Worm (Caenorhabditis elegans) whole organism, midembryonic: ENCODE results near the gene C44C10.12.

ENCODE experiments used
- T22C8.4 ChIP-seq: fragments of 200-800 bp; sonication (Bioruptor generic); IDR thresholded peaks from 2 replicates; pipeline ENCODE4 v1.3.6; 2022; ENCODE audit warnings: missing genetic modification characterization, missing compliant biosample characterization
- cog-1 ChIP-seq: sonication (generic microtip); optimal IDR thresholded peaks from 2 replicates; lab custom pipeline; 2016; ENCODE audit warnings: missing genetic modification characterization, missing compliant biosample characterization
- flt-1 ChIP-seq: fragments of 200-800 bp; sonication (Bioruptor generic); IDR thresholded peaks from 2 replicates; pipeline ENCODE4 v1.3.6; 2022; ENCODE audit warnings: missing genetic modification characterization, missing compliant biosample characterization
- klf-2 ChIP-seq: fragments of 200-800 bp; sonication (Bioruptor generic); conservative IDR thresholded peaks from 2 replicates; pipeline ENCODE4 v1.3.6; 2022; ENCODE audit warnings: missing genetic modification reagents, missing genetic modification characterization, missing compliant biosample characterization
- med-1 ChIP-seq: sonication (generic microtip); optimal IDR thresholded peaks from 2 replicates; lab custom pipeline; 2017; ENCODE audit warnings: missing genetic modification characterization, mild to moderate bottlenecking, missing compliant biosample characterization, antibody characterized with exemption, missing genetic modification reagents; ENCODE audit not compliant: insufficient read depth
- ref-1 ChIP-seq: fragments of 200-800 bp; sonication (Bioruptor generic); conservative IDR thresholded peaks from 2 replicates; pipeline ENCODE4 v1.3.6; 2022; ENCODE audit warnings: missing genetic modification reagents, missing genetic modification characterization, missing compliant biosample characterization
- tab-1 ChIP-seq: fragments of 200-800 bp; sonication (Bioruptor generic); IDR thresholded peaks from 2 replicates; pipeline ENCODE4 v1.3.6; 2022; ENCODE audit warnings: missing genetic modification characterization, missing compliant biosample characterization
- ztf-23 ChIP-seq: fragments of 200-800 bp; sonication (Bioruptor generic); IDR thresholded peaks from 2 replicates; pipeline ENCODE4 v1.3.6; 2022; ENCODE audit warnings: missing genetic modification reagents, missing genetic modification characterization, missing compliant biosample characterization
- ztf-29 ChIP-seq: fragments of 200-800 bp; sonication (Bioruptor generic); IDR thresholded peaks from 2 replicates; pipeline ENCODE4 v1.3.6; 2022; ENCODE audit warnings: missing genetic modification reagents, missing genetic modification characterization, missing compliant biosample characterization

The C44C10.12 gene

ce11 chrX:11723781-11724201, 27.0 kb downstream of the C44C10.12 start, which contains the start of gene D1053.4:
D1053.4 (minus strand) TSS chrX:11723800.
- TF ChIP-seq tab-1 (GFP tag; lab: Robert Waterston, UW), result no peak
- TF ChIP-seq ztf-29 (GFP tag; lab: Robert Waterston, UW), result no peak
- no peak for TF ChIP-seq cog-1 (tag; lab: Kevin White, UChicago)
- no peak for TF ChIP-seq med-1
- no peak for TF ChIP-seq klf-2
- TF ChIP-seq ztf-23 (GFP tag; lab: Robert Waterston, UW), result no peak
- TF ChIP-seq ref-1, result no peak
- TF ChIP-seq flt-1 (GFP tag; lab: Robert Waterston, UW), result no peak
- no peak for TF ChIP-seq T22C8.4

- TF ChIP-seq klf-2 (no peak), T22C8.4 (no peak), med-1 (no peak), ztf-23 (GFP tag; lab: Robert Waterston, UW) (no peak), flt-1 (GFP tag; lab: Robert Waterston, UW) (no peak), ztf-29 (GFP tag; lab: Robert Waterston, UW) (no peak), tab-1 (GFP tag; lab: Robert Waterston, UW) (no peak), cog-1 (tag; lab: Kevin White, UChicago) (no peak), ref-1 (no peak)
Observed at ce11 chrX:11725646-11726045, 28.9 kb downstream of the C44C10.12 start.

- TF ChIP-seq ztf-23 (GFP tag; lab: Robert Waterston, UW) (no peak), klf-2 (no peak), ztf-29 (GFP tag; lab: Robert Waterston, UW) (no peak), med-1 (no peak)
Observed at ce11 chrX:11726450-11726849, 29.7 kb downstream of the C44C10.12 start.

ce11 chrX:11727761-11728160, 31.0 kb downstream of the C44C10.12 start, which contains the start of the genes gst-42 and D1053.2:
gst-42 (minus strand) TSS chrX:11727936.
D1053.2 (plus strand) TSS chrX:11728151.
- TF ChIP-seq ref-1 (no peak), T22C8.4 (no peak), tab-1 (GFP tag; lab: Robert Waterston, UW) (no peak), flt-1 (GFP tag; lab: Robert Waterston, UW) (no peak), cog-1 (tag; lab: Kevin White, UChicago) (no peak), klf-2 (no peak), med-1 (no peak), ztf-29 (GFP tag; lab: Robert Waterston, UW) (no peak), ztf-23 (GFP tag; lab: Robert Waterston, UW) (no peak)

- TF ChIP-seq cog-1 (tag; lab: Kevin White, UChicago) (no peak), ref-1 (no peak)
Observed at ce11 chrX:11732752-11733151, 36.0 kb downstream of the C44C10.12 start.

- no peak for TF ChIP-seq ztf-29 (GFP tag; lab: Robert Waterston, UW)
- TF ChIP-seq klf-2, result no peak
- no peak for TF ChIP-seq tab-1 (GFP tag; lab: Robert Waterston, UW)
- no peak for TF ChIP-seq med-1
- no peak for TF ChIP-seq T22C8.4
- no peak for TF ChIP-seq cog-1 (tag; lab: Kevin White, UChicago)
- TF ChIP-seq ref-1, result no peak
- no peak for TF ChIP-seq ztf-23 (GFP tag; lab: Robert Waterston, UW)
- no peak for TF ChIP-seq flt-1 (GFP tag; lab: Robert Waterston, UW)
Observed at ce11 chrX:11734110-11734509, 37.3 kb downstream of the C44C10.12 start.

- no peak for TF ChIP-seq ref-1
Observed at ce11 chrX:11737053-11737452, 40.3 kb downstream of the C44C10.12 start, which contains the start of gene D1053.3. D1053.3 (minus strand) TSS chrX:11737153.

- TF ChIP-seq klf-2 (no peak), flt-1 (GFP tag; lab: Robert Waterston, UW) (no peak), ref-1 (no peak), cog-1 (tag; lab: Kevin White, UChicago) (no peak), ztf-23 (GFP tag; lab: Robert Waterston, UW) (no peak), ztf-29 (GFP tag; lab: Robert Waterston, UW) (no peak), T22C8.4 (no peak), med-1 (no peak), tab-1 (GFP tag; lab: Robert Waterston, UW) (no peak)
Observed at ce11 chrX:11738602-11739100, 41.9 kb downstream of the C44C10.12 start, which contains the start of gene nspa-9. nspa-9 (plus strand) TSS chrX:11739050.

ce11 chrX:11743723-11744122, 46.9 kb downstream of the C44C10.12 start:
- TF ChIP-seq ztf-23 (GFP tag; lab: Robert Waterston, UW) (no peak), T22C8.4 (no peak), flt-1 (GFP tag; lab: Robert Waterston, UW) (no peak), med-1 (no peak), tab-1 (GFP tag; lab: Robert Waterston, UW) (no peak)

ce11 chrX:11745821-11746485, 49.2 kb downstream of the C44C10.12 start, which contains the start of gene C40H5.2:
C40H5.2 (plus strand) TSS chrX:11746076.
- TF ChIP-seq T22C8.4, result no peak
- no peak for TF ChIP-seq klf-2
- TF ChIP-seq ref-1, result no peak
- no peak for TF ChIP-seq ztf-23 (GFP tag; lab: Robert Waterston, UW)
- TF ChIP-seq med-1, result no peak
- TF ChIP-seq cog-1 (tag; lab: Kevin White, UChicago), result no peak
- TF ChIP-seq ztf-29 (GFP tag; lab: Robert Waterston, UW), result no peak
- TF ChIP-seq tab-1 (GFP tag; lab: Robert Waterston, UW), result no peak
- TF ChIP-seq flt-1 (GFP tag; lab: Robert Waterston, UW), result no peak
